Fruit fly (Drosophila melanogaster) whole organism, pupa: ENCODE results near the gene TwdlC.

Experiments
- CG15710 ChIP-seq: fragments of 200-800 bp; sonication (Bioruptor generic); optimal IDR thresholded peaks from 2 replicates; lab custom pipeline; 2018; ENCODE audit warnings: missing biosample characterization, mild to moderate bottlenecking, missing genetic modification characterization, moderate library complexity
- CG34367 ChIP-seq: fragments of 200-800 bp; sonication (Bioruptor generic); optimal IDR thresholded peaks from 2 replicates; lab custom pipeline; 2018; ENCODE audit warnings: missing biosample characterization, mild to moderate bottlenecking, missing genetic modification characterization
- EcR ChIP-seq: fragments of 200-800 bp; sonication (Bioruptor generic); optimal IDR thresholded peaks from 3 replicates; lab custom pipeline; 2019; ENCODE audit warnings: missing biosample characterization, missing genetic modification characterization, mild to moderate bottlenecking, moderate library complexity, missing genetic modification reagents
- Pif1A ChIP-seq: fragments of 200-800 bp; sonication (Bioruptor generic); optimal IDR thresholded peaks from 3 replicates; lab custom pipeline; 2016; ENCODE audit warnings: missing biosample characterization, missing genetic modification characterization

- TF ChIP-seq CG15710 (tag; lab: Kevin White, UChicago): no peak
- no peak for TF ChIP-seq Pif1A (GFP tag; lab: Kevin White, UChicago)
- no peak for TF ChIP-seq EcR
- no peak for TF ChIP-seq CG34367 (tag; lab: Kevin White, UChicago)
Measured at dm6 chr3R:26964452-26965133, 30.0 kb upstream of the TwdlC start, which contains the start of gene Tsp97E.
